Fruit fly (Drosophila melanogaster): ENCODE results near the gene NK7.1.

The NK7.1 gene

dm6 chr3R:14282215-14283041 is 90.3 kb downstream of the NK7.1 start:
- TF ChIP-seq tj (GFP tag; optimal IDR thresholded peaks at IDR 0.05) (no peak), kay (GFP tag; ENCODE audit: borderline replicate concordance) (peak; percentile 80)

- no peak for TF ChIP-seq CG1620 (GFP tag; optimal IDR thresholded peaks at IDR 0.05)
- no peak for TF ChIP-seq kay (GFP tag; ENCODE audit: borderline replicate concordance)
- TF ChIP-seq CG14711 (tag; optimal IDR thresholded peaks at IDR 0.05): no peak
- TF ChIP-seq Hr96 (GFP tag; optimal IDR thresholded peaks at IDR 0.05): no peak
These were observed 92.4 kb downstream of the NK7.1 start for dm6 chr3R:14280324-14280723.

Measured in whole organism, adult.